Worm (Caenorhabditis elegans) whole organism, young adult: ENCODE results near the gene R144.3.

ENCODE experiments used
- B0035.1 ChIP-seq: sonication (generic microtip); optimal IDR thresholded peaks from 2 replicates; lab custom pipeline; 2016; ENCODE audit warnings: missing genetic modification characterization, mild to moderate bottlenecking, missing compliant biosample characterization, missing genotype, missing genetic modification reagents
- C06A6.2 ChIP-seq: fragments of 200-800 bp; sonication (Bioruptor generic); conservative IDR thresholded peaks from 2 replicates; pipeline ENCODE4 v1.3.6; 2022; ENCODE audit warnings: missing genetic modification characterization, missing compliant biosample characterization
- C17E4.6 ChIP-seq: fragments of 200-800 bp; sonication (Bioruptor generic); IDR thresholded peaks from 2 replicates; pipeline ENCODE4 v1.3.6; 2022; ENCODE audit warnings: missing genetic modification reagents, missing genetic modification characterization, missing compliant biosample characterization
- D2030.7 ChIP-seq: fragments of 200-800 bp; sonication (Bioruptor generic); IDR thresholded peaks from 2 replicates; pipeline ENCODE4 v1.3.6; 2022; ENCODE audit warnings: missing genetic modification reagents, missing genetic modification characterization, missing compliant biosample characterization
- F49E8.2 ChIP-seq: sonication (generic microtip); optimal IDR thresholded peaks from 3 replicates; lab custom pipeline; 2017; ENCODE audit warnings: missing genetic modification characterization, mild to moderate bottlenecking, missing compliant biosample characterization, antibody characterized with exemption, moderate library complexity; ENCODE audit not compliant: insufficient read depth
- F55B11.4 ChIP-seq: sonication (generic microtip); optimal IDR thresholded peaks from 2 replicates; lab custom pipeline; 2016; ENCODE audit warnings: missing compliant biosample characterization, missing genetic modification characterization, borderline replicate concordance; ENCODE audit not compliant: insufficient read depth
- K11D2.4 ChIP-seq: fragments of 200-800 bp; sonication (Bioruptor generic); IDR thresholded peaks from 2 replicates; pipeline ENCODE4 v1.3.6; 2022; ENCODE audit warnings: missing genetic modification reagents, missing genetic modification characterization, missing compliant biosample characterization
- T26A5.8 ChIP-seq: sonication (generic microtip); optimal IDR thresholded peaks from 2 replicates; lab custom pipeline; 2016; ENCODE audit warnings: missing genetic modification characterization, missing compliant biosample characterization
- Y56A3A.18 ChIP-seq: fragments of 200-800 bp; sonication (Bioruptor generic); IDR thresholded peaks from 2 replicates; pipeline ENCODE4 v1.3.6; 2022; ENCODE audit warnings: missing genetic modification reagents, missing genetic modification characterization, missing compliant biosample characterization
- Y79H2A.3 ChIP-seq: fragments of 200-800 bp; sonication (Bioruptor generic); conservative IDR thresholded peaks from 2 replicates; pipeline ENCODE4 v1.3.6; 2022; ENCODE audit warnings: missing genetic modification reagents, missing genetic modification characterization, missing compliant biosample characterization
- akir-1 ChIP-seq: fragments of 200-800 bp; sonication (Bioruptor generic); optimal IDR thresholded peaks from 2 replicates; lab custom pipeline; 2018; ENCODE audit warnings: mild to moderate bottlenecking, missing genetic modification characterization, moderate library complexity, missing compliant biosample characterization
- athp-1 ChIP-seq: sonication (generic microtip); optimal IDR thresholded peaks from 2 replicates; lab custom pipeline; 2017; ENCODE audit warnings: mild to moderate bottlenecking, missing genetic modification characterization, missing compliant biosample characterization
- attf-6 ChIP-seq: fragments of 200-800 bp; sonication (Bioruptor generic); IDR thresholded peaks from 2 replicates; pipeline ENCODE4 v1.3.6; 2022; ENCODE audit warnings: missing genetic modification reagents, missing genetic modification characterization, missing compliant biosample characterization
- bed-1 ChIP-seq: fragments of 200-800 bp; sonication (Bioruptor generic); IDR thresholded peaks from 2 replicates; pipeline ENCODE4 v1.3.6; 2022; ENCODE audit warnings: missing genetic modification reagents, missing genetic modification characterization, missing compliant biosample characterization
- cebp-1 ChIP-seq, 2 experiments: fragments of 200-800 bp in 1 of 2; sonication (Bioruptor generic) in 1 of 2; sonication (generic microtip) in 1 of 2; IDR thresholded peaks in 1 of 2; optimal IDR thresholded peaks in 1 of 2; 2 replicates each; pipeline versions ENCODE4 v1.3.6 to Lab custom; 2017 to 2022; ENCODE audit warnings: missing compliant biosample characterization in 2 of 2, missing genetic modification characterization in 2 of 2, mild to moderate bottlenecking in 1 of 2, missing genetic modification reagents in 1 of 2, moderate library complexity in 1 of 2
- ceh-100 ChIP-seq: fragments of 200-800 bp; sonication (Bioruptor generic); IDR thresholded peaks from 2 replicates; pipeline ENCODE4 v1.3.6; 2022; ENCODE audit warnings: missing genetic modification reagents, missing genetic modification characterization, missing compliant biosample characterization
- ceh-58 ChIP-seq: fragments of 200-800 bp; sonication (Bioruptor generic); IDR thresholded peaks from 2 replicates; pipeline ENCODE4 v1.3.6; 2022; ENCODE audit warnings: missing genetic modification characterization, missing compliant biosample characterization
- ceh-91 ChIP-seq: fragments of 200-800 bp; sonication (Bioruptor generic); IDR thresholded peaks from 2 replicates; pipeline ENCODE4 v1.3.6; 2022; ENCODE audit warnings: missing genetic modification reagents, missing genetic modification characterization, missing compliant biosample characterization
- dpff-1 ChIP-seq: sonication (generic microtip); optimal IDR thresholded peaks from 2 replicates; lab custom pipeline; 2017; ENCODE audit warnings: mild to moderate bottlenecking, missing genetic modification characterization, missing compliant biosample characterization
- egl-44 ChIP-seq: fragments of 200-800 bp; sonication (Bioruptor generic); IDR thresholded peaks from 2 replicates; pipeline ENCODE4 v1.3.6; 2022; ENCODE audit warnings: missing genetic modification reagents, missing genetic modification characterization, missing compliant biosample characterization
- ets-4 ChIP-seq: fragments of 200-800 bp; sonication (Bioruptor generic); optimal IDR thresholded peaks from 2 replicates; lab custom pipeline; 2018; ENCODE audit warnings: mild to moderate bottlenecking, missing genetic modification characterization, missing compliant biosample characterization
- him-1 ChIP-seq: sonication (generic microtip); optimal IDR thresholded peaks from 2 replicates; lab custom pipeline; 2016; ENCODE audit warnings: missing genotype, missing genetic modification reagents, missing genetic modification characterization, missing compliant biosample characterization
- hlh-12 ChIP-seq: sonication (generic microtip); optimal IDR thresholded peaks from 2 replicates; lab custom pipeline; 2016; ENCODE audit warnings: missing genetic modification characterization, missing compliant biosample characterization
- hsf-1 ChIP-seq: fragments of 200-800 bp; sonication (Bioruptor generic); IDR thresholded peaks from 2 replicates; pipeline ENCODE4 v1.3.6; 2022; ENCODE audit warnings: missing genetic modification reagents, missing genetic modification characterization, missing compliant biosample characterization
- lin-26 ChIP-seq: fragments of 200-800 bp; sonication (Bioruptor generic); IDR thresholded peaks from 2 replicates; pipeline ENCODE4 v1.3.6; 2022; ENCODE audit warnings: missing genetic modification reagents, missing genetic modification characterization, missing compliant biosample characterization
- lin-35 ChIP-seq, 3 experiments: fragments of 150-350 bp in 2 of 3; sonication (generic microtip) in 1 of 3; optimal IDR thresholded peaks; 2 replicates each; lab custom pipeline; 2014 to 2018; ENCODE audit warnings: missing biosample characterization in 3 of 3, missing genetic modification characterization in 3 of 3, missing genetic modification reagents in 3 of 3
- lin-40 ChIP-seq: sonication (generic microtip); optimal IDR thresholded peaks from 2 replicates; lab custom pipeline; 2016; ENCODE audit warnings: missing genetic modification characterization, mild to moderate bottlenecking, missing compliant biosample characterization, missing genotype, missing genetic modification reagents
- lin-54 ChIP-seq: fragments of 200-800 bp; sonication (Bioruptor generic); optimal IDR thresholded peaks from 2 replicates; lab custom pipeline; 2018; ENCODE audit warnings: mild to moderate bottlenecking, missing genetic modification characterization, missing compliant biosample characterization
- lsl-1 ChIP-seq: fragments of 200-800 bp; sonication (Bioruptor generic); optimal IDR thresholded peaks from 2 replicates; lab custom pipeline; 2018; ENCODE audit warnings: mild to moderate bottlenecking, missing genetic modification characterization, moderate library complexity, missing compliant biosample characterization
- madf-3 ChIP-seq: fragments of 200-800 bp; sonication (Bioruptor generic); IDR thresholded peaks from 2 replicates; pipeline ENCODE4 v1.3.6; 2022; ENCODE audit warnings: missing genetic modification reagents, missing genetic modification characterization, missing compliant biosample characterization
- nfya-1 ChIP-seq: sonication (generic microtip); optimal IDR thresholded peaks from 2 replicates; lab custom pipeline; 2017; ENCODE audit warnings: antibody characterized with exemption, missing compliant biosample characterization, missing genetic modification characterization, borderline replicate concordance; ENCODE audit not compliant: insufficient read depth
- nfya-2 ChIP-seq: fragments of 200-800 bp; sonication (Bioruptor generic); IDR thresholded peaks from 2 replicates; pipeline ENCODE4 v1.3.6; 2022; ENCODE audit warnings: missing genetic modification reagents, missing genetic modification characterization, missing compliant biosample characterization
- nfyb-1 ChIP-seq: fragments of 200-800 bp; sonication (Bioruptor generic); IDR thresholded peaks from 2 replicates; pipeline ENCODE4 v1.3.6; 2022; ENCODE audit warnings: missing genetic modification reagents, missing genetic modification characterization, missing compliant biosample characterization
- nhr-120 ChIP-seq: fragments of 200-800 bp; sonication (Bioruptor generic); IDR thresholded peaks from 2 replicates; pipeline ENCODE4 v1.3.6; 2022; ENCODE audit warnings: missing genetic modification characterization, missing compliant biosample characterization
- nhr-27 ChIP-seq: fragments of 200-800 bp; sonication (Bioruptor generic); optimal IDR thresholded peaks from 2 replicates; lab custom pipeline; 2018; ENCODE audit warnings: mild to moderate bottlenecking, missing genetic modification characterization, moderate library complexity, missing compliant biosample characterization
- rcor-1 ChIP-seq: fragments of 200-800 bp; sonication (Bioruptor generic); IDR thresholded peaks from 2 replicates; pipeline ENCODE4 v1.3.6; 2022; ENCODE audit warnings: missing genetic modification reagents, missing genetic modification characterization, missing compliant biosample characterization
- repo-1 ChIP-seq: sonication (generic microtip); optimal IDR thresholded peaks from 2 replicates; lab custom pipeline; 2017; ENCODE audit warnings: mild to moderate bottlenecking, missing genetic modification characterization, missing compliant biosample characterization
- sea-2 ChIP-seq: fragments of 200-800 bp; sonication (Bioruptor generic); IDR thresholded peaks from 2 replicates; pipeline ENCODE4 v1.3.6; 2022; ENCODE audit warnings: missing genetic modification characterization, missing compliant biosample characterization
- snpc-1.1 ChIP-seq: sonication (generic microtip); optimal IDR thresholded peaks from 2 replicates; lab custom pipeline; 2017; ENCODE audit warnings: missing genetic modification characterization, mild to moderate bottlenecking, missing compliant biosample characterization, antibody characterized with exemption, moderate library complexity, missing genotype, missing genetic modification reagents; ENCODE audit not compliant: insufficient read depth
- snpc-1.3 ChIP-seq: sonication (generic microtip); optimal IDR thresholded peaks from 2 replicates; lab custom pipeline; 2017; ENCODE audit warnings: missing genetic modification characterization, mild to moderate bottlenecking, missing compliant biosample characterization, antibody characterized with exemption, moderate library complexity, missing genotype, missing genetic modification reagents; ENCODE audit not compliant: insufficient read depth
- snpc-3.4 ChIP-seq: sonication (generic microtip); optimal IDR thresholded peaks from 2 replicates; lab custom pipeline; 2017; ENCODE audit warnings: missing genetic modification characterization, mild to moderate bottlenecking, missing compliant biosample characterization, antibody characterized with exemption, moderate library complexity, missing genotype, missing genetic modification reagents
- xnd-1 ChIP-seq: sonication (generic microtip); optimal IDR thresholded peaks from 2 replicates; lab custom pipeline; 2016; ENCODE audit warnings: missing genotype, missing genetic modification reagents, missing genetic modification characterization, missing compliant biosample characterization
- zfh-2 ChIP-seq: fragments of 200-800 bp; sonication (Bioruptor generic); conservative IDR thresholded peaks from 2 replicates; pipeline ENCODE4 v1.3.6; 2022; ENCODE audit warnings: missing genetic modification reagents, missing genetic modification characterization, missing compliant biosample characterization
- ztf-18 ChIP-seq: sonication (generic microtip); optimal IDR thresholded peaks from 2 replicates; lab custom pipeline; 2016; ENCODE audit warnings: missing genotype, mild to moderate bottlenecking, missing genetic modification characterization, missing compliant biosample characterization
- ztf-26 ChIP-seq: sonication (generic microtip); optimal IDR thresholded peaks from 2 replicates; lab custom pipeline; 2017; ENCODE audit warnings: missing genetic modification characterization, missing compliant biosample characterization
- ztf-28 ChIP-seq: fragments of 200-800 bp; sonication (Bioruptor generic); IDR thresholded peaks from 2 replicates; pipeline ENCODE4 v1.3.6; 2022; ENCODE audit warnings: missing genetic modification reagents, missing genetic modification characterization, missing compliant biosample characterization
- ztf-6 ChIP-seq: fragments of 200-800 bp; sonication (Bioruptor generic); IDR thresholded peaks from 2 replicates; pipeline ENCODE4 v1.3.6; 2022; ENCODE audit warnings: missing genetic modification reagents, missing genetic modification characterization, missing compliant biosample characterization

R144.3 gene

ce11 chrIII:5024393-5024964, 2.7 kb downstream of the R144.3 start, which contains the start of gene pcf-11 (continued):
- no peak for TF ChIP-seq cebp-1 (GFP tag; IDR thresholded peaks at IDR 0.05; lab: Robert Waterston, UW)
- TF ChIP-seq cebp-1 (tag; optimal IDR thresholded peaks at IDR 0.05; lab: Kevin White, UChicago): peak; percentile 47
- TF ChIP-seq athp-1 (tag; lab: Kevin White, UChicago): no peak
- no peak for TF ChIP-seq madf-3 (GFP tag; lab: Robert Waterston, UW)
- no peak for TF ChIP-seq dpff-1 (tag; lab: Kevin White, UChicago)
- no peak for TF ChIP-seq sea-2 (GFP tag; lab: Robert Waterston, UW)
- no peak for TF ChIP-seq rcor-1 (GFP tag; lab: Robert Waterston, UW)
- no peak for TF ChIP-seq nhr-27
- peak; percentile 17 for TF ChIP-seq lin-54 (GFP tag; lab: Kevin White, UChicago)
- TF ChIP-seq nfya-1 (tag; lab: Kevin White, UChicago): no peak
- no peak for TF ChIP-seq nfyb-1
- no peak for TF ChIP-seq F55B11.4 (tag; lab: Kevin White, UChicago)
- no peak for TF ChIP-seq ets-4
- TF ChIP-seq him-1 (tag; lab: Kevin White, UChicago): no peak
- TF ChIP-seq nhr-120: no peak
- no peak for TF ChIP-seq attf-6 (GFP tag; lab: Robert Waterston, UW)
- no peak for TF ChIP-seq lin-26 (GFP tag; lab: Robert Waterston, UW)
- TF ChIP-seq ceh-58 (GFP tag; lab: Robert Waterston, UW): no peak
- no peak for TF ChIP-seq repo-1 (tag; lab: Kevin White, UChicago)
- no peak for TF ChIP-seq ztf-28 (GFP tag; lab: Robert Waterston, UW)
- peak; percentile 26 for TF ChIP-seq snpc-3.4
- no peak for TF ChIP-seq K11D2.4 (GFP tag; lab: Robert Waterston, UW)
- no peak for TF ChIP-seq D2030.7 (GFP tag; lab: Robert Waterston, UW)
- TF ChIP-seq snpc-1.1 (tag; lab: Kevin White, UChicago): no peak
- TF ChIP-seq C06A6.2 (GFP tag; lab: Robert Waterston, UW): 0 out of 2 replicates have a peak, but pooled peaks have one; percentile 13
- peak; percentile 1 for TF ChIP-seq lin-40
- no peak for TF ChIP-seq ceh-100 (GFP tag; lab: Robert Waterston, UW)
- no peak for TF ChIP-seq ztf-26 (tag; lab: Kevin White, UChicago)
- TF ChIP-seq Y56A3A.18: no peak
- no peak for TF ChIP-seq F49E8.2
- TF ChIP-seq ceh-91 (GFP tag; lab: Robert Waterston, UW): no peak
- peak; percentile 12 for TF ChIP-seq snpc-1.3 (tag; lab: Kevin White, UChicago)
- no peak for TF ChIP-seq C17E4.6 (GFP tag; lab: Robert Waterston, UW)
- peak; percentile 46 for TF ChIP-seq ztf-18
- no peak for TF ChIP-seq xnd-1 (tag; lab: Kevin White, UChicago)
- no peak for TF ChIP-seq Y79H2A.3 (GFP tag; lab: Robert Waterston, UW)
- no peak for TF ChIP-seq hsf-1
- TF ChIP-seq nfya-2 (GFP tag; lab: Robert Waterston, UW): no peak
- TF ChIP-seq akir-1: no peak
- TF ChIP-seq hlh-12 (tag; lab: Kevin White, UChicago): no peak
- TF ChIP-seq egl-44 (GFP tag; lab: Robert Waterston, UW): no peak
- TF ChIP-seq bed-1 (GFP tag; lab: Robert Waterston, UW): no peak
- TF ChIP-seq lin-35 (GFP tag; optimal IDR thresholded peaks at IDR 0.05; lab: Kevin White, UChicago): peak in 1 of 3 experiments; percentile 58
- no peak for TF ChIP-seq T26A5.8
- peak; percentile 73 for TF ChIP-seq zfh-2 (GFP tag; lab: Robert Waterston, UW)
- TF ChIP-seq B0035.1 (tag; lab: Kevin White, UChicago): no peak
- TF ChIP-seq ztf-6: no peak
- TF ChIP-seq lsl-1 (GFP tag; lab: Kevin White, UChicago): no peak
